Worm (Caenorhabditis elegans): ENCODE measurements around the gene C49F8.15.
A peak's percentile ranks its signal among the peaks of the same experiment; 100 is the strongest.

The C49F8.15 gene

DNA sequence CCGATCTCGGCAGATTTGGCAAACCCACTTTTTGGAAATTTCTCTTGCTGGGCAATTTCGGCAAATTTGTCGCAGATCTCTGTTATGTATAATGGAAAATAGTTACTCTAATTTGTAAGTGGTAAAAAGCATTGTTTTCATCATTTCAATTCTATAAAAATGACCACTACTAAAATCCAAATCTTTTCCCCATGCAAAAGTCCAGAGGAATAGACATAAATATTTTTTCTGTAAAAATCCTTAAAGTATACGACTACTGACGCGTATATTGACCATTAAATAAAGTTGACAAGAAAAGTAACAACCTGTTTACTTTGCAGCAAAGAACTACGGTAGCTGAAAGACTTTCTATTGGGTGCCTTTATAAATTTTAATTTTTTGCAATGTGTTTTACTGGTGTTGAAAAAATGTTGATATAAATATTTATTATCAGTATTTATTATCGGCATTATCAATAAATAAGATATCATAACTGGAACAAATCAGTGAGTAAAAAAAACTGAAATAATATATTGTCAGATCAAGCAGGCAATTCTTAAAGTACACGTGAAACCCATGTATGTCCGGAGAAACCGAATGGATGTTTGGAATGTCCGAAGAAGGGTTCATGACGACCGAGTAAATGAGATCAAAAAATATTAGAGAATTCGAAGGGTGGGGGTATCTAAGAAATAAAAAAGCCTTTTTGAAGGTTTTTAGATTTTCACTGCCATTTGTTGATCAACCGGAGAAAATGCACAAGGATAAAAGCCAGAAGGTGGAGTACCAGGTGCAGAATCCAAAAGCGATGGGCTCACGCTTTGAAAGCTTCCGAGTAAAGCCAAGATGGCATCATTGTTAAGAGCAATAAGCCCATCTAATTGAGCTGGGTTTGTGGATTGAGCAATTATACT, 12.9 kb downstream of the C49F8.15 start (continued):
- TF ChIP-seq ceh-16 (tag; optimal IDR thresholded peaks at IDR 0.05) (no peak), mdl-1 (tag; optimal IDR thresholded peaks at IDR 0.05) (no peak)

DNA sequence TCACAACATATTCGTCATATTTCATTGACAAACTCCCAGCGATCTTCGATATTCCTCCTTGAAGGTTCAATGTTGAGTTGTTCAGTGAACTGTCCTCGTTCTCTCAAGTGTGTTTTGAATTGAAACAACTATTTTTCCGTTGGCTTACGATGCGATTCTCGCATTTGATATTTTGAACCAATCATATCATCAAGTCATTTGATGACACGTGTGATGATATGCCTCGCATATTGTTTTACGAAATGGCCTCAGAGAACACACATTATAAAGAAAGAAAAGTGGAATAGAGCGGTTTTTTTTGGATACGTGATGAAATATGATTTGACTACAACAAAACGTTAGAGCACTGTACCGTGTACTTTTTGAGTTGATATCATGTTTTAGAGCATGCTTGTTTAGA, 14.0 kb downstream of the C49F8.15 start:
- TF ChIP-seq fkh-10 (GFP tag; optimal IDR thresholded peaks at IDR 0.05), result no peak
- TF ChIP-seq snpc-4 (tag; optimal IDR thresholded peaks at IDR 0.05), result no peak
- no peak for TF ChIP-seq egl-27 (tag; optimal IDR thresholded peaks at IDR 0.05)
- TF ChIP-seq skn-1 (tag; optimal IDR thresholded peaks at IDR 0.05), result peak; percentile 49
- no peak for TF ChIP-seq zag-1 (tag; optimal IDR thresholded peaks at IDR 0.05)
- no peak for TF ChIP-seq nhr-237 (tag; optimal IDR thresholded peaks at IDR 0.05)
- TF ChIP-seq lin-39 (tag; optimal IDR thresholded peaks at IDR 0.05), result no peak
- peak; percentile 30 for TF ChIP-seq nhr-25 (tag; optimal IDR thresholded peaks at IDR 0.05)
- TF ChIP-seq mdl-1 (tag; optimal IDR thresholded peaks at IDR 0.05), result no peak
- TF ChIP-seq ZK546.5 (tag; optimal IDR thresholded peaks at IDR 0.05), result no peak
- TF ChIP-seq nhr-12 (tag; optimal IDR thresholded peaks at IDR 0.05), result no peak
- no peak for TF ChIP-seq elt-1 (tag; optimal IDR thresholded peaks at IDR 0.05)
- TF ChIP-seq ceh-82 (tag; optimal IDR thresholded peaks at IDR 0.05), result no peak
- peak; percentile 96 for TF ChIP-seq nhr-43 (tag; optimal IDR thresholded peaks at IDR 0.05; ENCODE audit: poor library complexity, severe bottlenecking)
- TF ChIP-seq nhr-11 (tag; optimal IDR thresholded peaks at IDR 0.05), result no peak
- peak in 1 of 3 experiments; percentile 9 for TF ChIP-seq elt-3 (tag; optimal IDR thresholded peaks at IDR 0.05)
- no peak for TF ChIP-seq unc-39 (tag; optimal IDR thresholded peaks at IDR 0.05)
- TF ChIP-seq eor-1 (tag; optimal IDR thresholded peaks at IDR 0.05), result no peak
- TF ChIP-seq elt-2 (tag; optimal IDR thresholded peaks at IDR 0.05), result peak; percentile 64
- TF ChIP-seq R02D3.7 (tag; optimal IDR thresholded peaks at IDR 0.05), result no peak
- TF ChIP-seq pha-4 (tag; optimal IDR thresholded peaks at IDR 0.05), result peak; percentile 17
- peak; percentile 45 for TF ChIP-seq ztf-4 (tag; optimal IDR thresholded peaks at IDR 0.05)
- TF ChIP-seq tbx-2 (tag; optimal IDR thresholded peaks at IDR 0.05), result no peak
- no peak for TF ChIP-seq ceh-16 (tag; optimal IDR thresholded peaks at IDR 0.05)
- TF ChIP-seq aly-2 (tag; optimal IDR thresholded peaks at IDR 0.05), result no peak
- TF ChIP-seq fkh-2 (tag; optimal IDR thresholded peaks at IDR 0.05), result no peak
- no peak for TF ChIP-seq nhr-67 (tag; optimal IDR thresholded peaks at IDR 0.05)
- no peak for TF ChIP-seq daf-12 (tag; optimal IDR thresholded peaks at IDR 0.05)
- TF ChIP-seq ztf-11 (tag; optimal IDR thresholded peaks at IDR 0.05), result no peak
- no peak for TF ChIP-seq egl-5 (tag; optimal IDR thresholded peaks at IDR 0.05)
- peak; percentile 23 for TF ChIP-seq lsy-12 (tag; optimal IDR thresholded peaks at IDR 0.05)
- TF ChIP-seq lin-15B (tag; optimal IDR thresholded peaks at IDR 0.05), result no peak
- no peak for TF ChIP-seq ceh-28 (tag; optimal IDR thresholded peaks at IDR 0.05)
- TF ChIP-seq nhr-23 (tag; optimal IDR thresholded peaks at IDR 0.05), result peak; percentile 85
- no peak for TF ChIP-seq nhr-76 (tag; optimal IDR thresholded peaks at IDR 0.05)
- no peak for TF ChIP-seq sea-2 (GFP tag; optimal IDR thresholded peaks at IDR 0.05)
- peak; percentile 19 for TF ChIP-seq jun-1 (tag; optimal IDR thresholded peaks at IDR 0.05)
- TF ChIP-seq nfya-1 (tag; optimal IDR thresholded peaks at IDR 0.05; ENCODE audit: insufficient read depth), result peak; percentile 58
- no peak for TF ChIP-seq mml-1 (tag; optimal IDR thresholded peaks at IDR 0.05)
- TF ChIP-seq hmg-11 (tag; optimal IDR thresholded peaks at IDR 0.05), result no peak
- no peak for TF ChIP-seq ceh-9 (tag; optimal IDR thresholded peaks at IDR 0.05)
- no peak for TF ChIP-seq fos-1 (tag; optimal IDR thresholded peaks at IDR 0.05)
- no peak for TF ChIP-seq ama-1 (optimal IDR thresholded peaks at IDR 0.05)
- no peak for TF ChIP-seq nhr-77 (tag; optimal IDR thresholded peaks at IDR 0.05)
- peak; percentile 63 for TF ChIP-seq pqm-1 (tag; optimal IDR thresholded peaks at IDR 0.05)
- TF ChIP-seq nhr-28 (tag; optimal IDR thresholded peaks at IDR 0.05), result no peak
- no peak for TF ChIP-seq unc-62 (GFP tag; optimal IDR thresholded peaks at IDR 0.05)
